Worm (Caenorhabditis elegans): Measurements from ENCODE around the gene aps-1.

DNA sequence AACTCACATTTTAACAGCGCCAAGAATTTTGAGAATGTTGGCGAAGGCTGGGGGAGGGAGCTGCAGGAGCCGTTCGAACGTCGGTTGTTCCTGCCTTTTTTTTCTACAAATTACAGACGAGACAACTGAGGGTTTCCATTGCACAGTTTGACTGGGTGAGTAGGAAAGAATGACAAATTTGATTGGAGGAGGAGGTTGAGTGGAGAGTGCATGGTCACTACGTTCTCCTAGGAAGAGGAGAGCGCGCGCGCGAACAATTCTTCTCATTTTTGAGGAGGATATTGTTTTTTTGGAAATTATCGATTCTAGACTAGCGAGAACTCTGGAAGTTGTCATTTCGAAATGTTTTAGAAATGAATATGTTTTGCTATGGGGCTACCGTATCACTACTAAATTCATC, 16.9 kb downstream of the aps-1 start, which contains the start of gene dhs-17:
- TF ChIP-seq lin-39 (tag; optimal IDR thresholded peaks at IDR 0.05) (no peak), peb-1 (tag; optimal IDR thresholded peaks at IDR 0.05) (no peak), unc-62 (GFP tag; optimal IDR thresholded peaks at IDR 0.05) (no peak), egl-27 (tag; optimal IDR thresholded peaks at IDR 0.05) (no peak), nhr-237 (tag; optimal IDR thresholded peaks at IDR 0.05) (no peak), ceh-82 (tag; optimal IDR thresholded peaks at IDR 0.05) (no peak), elt-1 (tag; optimal IDR thresholded peaks at IDR 0.05) (no peak), sma-9 (GFP tag; optimal IDR thresholded peaks at IDR 0.05) (no peak), sma-9 (tag; optimal IDR thresholded peaks at IDR 0.05) (no peak), mdl-1 (tag; optimal IDR thresholded peaks at IDR 0.05) (no peak), unc-55 (GFP tag; optimal IDR thresholded peaks at IDR 0.05) (no peak), aly-2 (tag; optimal IDR thresholded peaks at IDR 0.05) (no peak), nhr-11 (tag; optimal IDR thresholded peaks at IDR 0.05) (no peak), unc-39 (tag; optimal IDR thresholded peaks at IDR 0.05) (no peak), lsy-2 (tag; optimal IDR thresholded peaks at IDR 0.05) (no peak)
